Worm (Caenorhabditis elegans): ENCODE measurements around the gene C45G9.10.

- TF ChIP-seq med-1 (GFP tag; optimal IDR thresholded peaks at IDR 0.05; ENCODE audit: insufficient read depth) (no peak), tab-1 (GFP tag; IDR thresholded peaks at IDR 0.05) (no peak)
These were observed 53.0 kb downstream of the C45G9.10 start, which contains the start of gene R144.11 for ce11 chrIII:5008730-5009129.

Data from whole organism, midembryonic.